Fruit fly (Drosophila melanogaster) whole organism, adult: ENCODE data around the gene toc.
"Not testable (repeated sequence)": the region's sequence is repeated elsewhere in the genome, so short reads cannot be mapped to it uniquely, and the experiment has no call there.

Experiments used
- CG11617 ChIP-seq: fragments of 200-800 bp; sonication (Bioruptor generic); optimal IDR thresholded peaks from 2 replicates; lab custom pipeline; 2017; ENCODE audit warnings: mild to moderate bottlenecking, missing biosample characterization, missing genetic modification reagents, missing genetic modification characterization
- CG12768 ChIP-seq: fragments of 200-800 bp; sonication (Bioruptor generic); optimal IDR thresholded peaks from 2 replicates; lab custom pipeline; 2017; ENCODE audit warnings: missing biosample characterization, missing genetic modification characterization, mild to moderate bottlenecking, moderate library complexity, missing genetic modification reagents
- CG14711 ChIP-seq: fragments of 200-800 bp; sonication (Bioruptor generic); optimal IDR thresholded peaks from 2 replicates; lab custom pipeline; 2018; ENCODE audit warnings: missing biosample characterization, mild to moderate bottlenecking, missing genetic modification characterization, moderate library complexity
- CG1620 ChIP-seq: fragments of 200-800 bp; sonication (Bioruptor generic); optimal IDR thresholded peaks from 2 replicates; lab custom pipeline; 2016; ENCODE audit warnings: missing biosample characterization, missing genetic modification characterization
- CG33017 ChIP-seq: fragments of 200-800 bp; sonication (Bioruptor generic); optimal IDR thresholded peaks from 2 replicates; lab custom pipeline; 2018; ENCODE audit warnings: missing biosample characterization, mild to moderate bottlenecking, missing genetic modification characterization, moderate library complexity
- CG5204 ChIP-seq: fragments of 200-800 bp; sonication (Bioruptor generic); optimal IDR thresholded peaks from 2 replicates; lab custom pipeline; 2016; ENCODE audit warnings: missing biosample characterization, missing genetic modification characterization
- CG7045 ChIP-seq: fragments of 200-800 bp; sonication (Bioruptor generic); optimal IDR thresholded peaks from 2 replicates; lab custom pipeline; 2017; ENCODE audit warnings: missing biosample characterization, mild to moderate bottlenecking, missing genetic modification characterization
- CG7101 ChIP-seq: fragments of 200-800 bp; sonication (Bioruptor generic); optimal IDR thresholded peaks from 2 replicates; lab custom pipeline; 2018; ENCODE audit warnings: missing biosample characterization, mild to moderate bottlenecking, missing genetic modification characterization, moderate library complexity
- Clk ChIP-seq: fragments of 200-800 bp; sonication (Bioruptor generic); optimal IDR thresholded peaks from 2 replicates; lab custom pipeline; 2017; ENCODE audit warnings: missing biosample characterization, missing genetic modification characterization
- Crg-1 ChIP-seq: fragments of 200-800 bp; sonication (Bioruptor generic); optimal IDR thresholded peaks from 2 replicates; lab custom pipeline; 2016; ENCODE audit warnings: missing biosample characterization, missing genetic modification characterization
- Hr96 ChIP-seq: fragments of 200-800 bp; sonication (Bioruptor generic); optimal IDR thresholded peaks from 2 replicates; lab custom pipeline; 2016; ENCODE audit warnings: missing biosample characterization, missing genetic modification characterization
- Mnt ChIP-seq: fragments of 200-800 bp; sonication (Bioruptor generic); optimal IDR thresholded peaks from 2 replicates; lab custom pipeline; 2016; ENCODE audit warnings: missing biosample characterization, mild to moderate bottlenecking, missing genetic modification characterization
- bab1 ChIP-seq: fragments of 200-800 bp; sonication (Bioruptor generic); optimal IDR thresholded peaks from 3 replicates; lab custom pipeline; 2019; ENCODE audit warnings: missing biosample characterization, mild to moderate bottlenecking, missing genetic modification characterization, moderate library complexity
- cic ChIP-seq: fragments of 200-800 bp; sonication (Bioruptor generic); optimal IDR thresholded peaks from 2 replicates; lab custom pipeline; 2017; ENCODE audit warnings: missing biosample characterization, mild to moderate bottlenecking, missing genetic modification characterization, moderate library complexity
- cnc ChIP-seq, 2 experiments: fragments of >200 bp; optimal IDR thresholded peaks; 2 replicates each; lab custom pipeline; 2017
- kay ChIP-seq: fragments of 200-800 bp; sonication (Bioruptor generic); peaks from one replicate; lab custom pipeline; 2016; ENCODE audit warnings: missing biosample characterization, missing genetic modification characterization, borderline replicate concordance
- ovo ChIP-seq: fragments of 200-800 bp; sonication (Bioruptor generic); optimal IDR thresholded peaks from 2 replicates; lab custom pipeline; 2016; ENCODE audit warnings: missing biosample characterization, missing genetic modification characterization
- pad ChIP-seq: fragments of 200-800 bp; sonication (Bioruptor generic); optimal IDR thresholded peaks from 3 replicates; lab custom pipeline; 2017; ENCODE audit warnings: missing biosample characterization, missing genetic modification characterization, mild to moderate bottlenecking, moderate library complexity, missing genetic modification reagents
- tj ChIP-seq: fragments of 200-800 bp; sonication (Bioruptor generic); optimal IDR thresholded peaks from 3 replicates; lab custom pipeline; 2017; ENCODE audit warnings: missing biosample characterization, mild to moderate bottlenecking, missing genetic modification characterization, moderate library complexity
- toe ChIP-seq: fragments of 200-800 bp; sonication (Bioruptor generic); optimal IDR thresholded peaks from 2 replicates; lab custom pipeline; 2016; ENCODE audit warnings: missing biosample characterization, missing genetic modification characterization

Gene toc

DNA sequence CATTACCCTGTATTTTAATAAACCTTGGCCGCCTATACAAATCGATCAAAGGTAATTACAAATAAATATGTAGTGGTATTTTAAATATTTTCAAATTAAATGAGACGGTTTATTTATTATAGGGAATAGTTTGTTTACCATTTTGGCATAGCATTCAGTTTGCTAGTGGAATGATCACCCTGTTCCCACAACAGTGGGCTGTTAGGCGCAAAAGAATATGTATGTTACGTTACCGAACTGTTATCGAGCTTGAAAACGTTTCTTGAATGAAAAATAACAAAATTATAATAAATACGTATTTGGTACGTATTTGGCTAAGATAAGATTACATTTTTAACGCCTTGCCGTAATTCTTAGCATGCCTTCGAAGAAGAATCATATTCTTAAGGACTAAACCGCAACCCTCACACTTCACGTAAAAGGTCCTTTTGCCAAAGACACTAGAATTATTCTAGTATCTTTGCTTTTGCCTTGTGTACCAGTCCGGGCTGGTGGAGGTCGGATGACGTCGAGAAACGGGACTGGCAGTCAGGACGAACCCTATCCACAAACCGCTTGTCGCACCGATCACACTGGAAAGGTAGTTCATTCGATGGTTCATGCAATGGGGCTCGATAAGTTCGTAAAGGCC is 26.5 kb upstream of the toc start, which contains the start of gene CG44002:
Gene CG44002 (minus strand): TSS at position 144 of the 631 bp plus-strand sequence.
- no peak for TF ChIP-seq CG14711 (tag; lab: Kevin White, UChicago)
- TF ChIP-seq tj (GFP tag; lab: Kevin White, UChicago): no peak
- peak; percentile 32 for TF ChIP-seq bab1 (GFP tag; lab: Kevin White, UChicago)
- no peak for TF ChIP-seq ovo (GFP tag; lab: Kevin White, UChicago)
- TF ChIP-seq kay (GFP tag; lab: Kevin White, UChicago): peak; percentile 86
- no peak for TF ChIP-seq CG5204 (GFP tag; lab: Kevin White, UChicago)

DNA sequence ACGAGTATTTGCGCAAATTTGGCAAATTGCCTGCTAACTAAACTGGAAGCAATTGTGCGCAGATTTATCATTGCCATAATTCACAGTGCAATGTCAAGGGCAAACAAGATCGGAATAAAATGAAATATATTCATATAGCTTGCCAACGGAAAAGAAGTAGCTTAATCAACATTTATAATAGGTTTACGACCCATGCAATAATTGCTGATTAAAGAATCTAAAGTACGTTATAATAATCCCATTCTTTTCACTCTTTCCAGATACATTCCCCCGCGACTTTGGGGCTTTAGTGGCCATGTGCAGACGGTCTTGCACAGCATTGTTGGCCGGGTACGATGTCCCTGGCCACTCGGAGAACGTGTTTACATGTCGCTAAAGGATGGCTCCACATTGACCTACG is 22.1 kb upstream of the toc start:
- TF ChIP-seq tj (GFP tag; lab: Kevin White, UChicago): peak; percentile 77
- TF ChIP-seq CG33017 (tag; lab: Kevin White, UChicago): no peak
- TF ChIP-seq CG7101: no peak
- TF ChIP-seq ovo (GFP tag; lab: Kevin White, UChicago): no peak
- TF ChIP-seq CG14711 (tag; lab: Kevin White, UChicago): no peak

DNA sequence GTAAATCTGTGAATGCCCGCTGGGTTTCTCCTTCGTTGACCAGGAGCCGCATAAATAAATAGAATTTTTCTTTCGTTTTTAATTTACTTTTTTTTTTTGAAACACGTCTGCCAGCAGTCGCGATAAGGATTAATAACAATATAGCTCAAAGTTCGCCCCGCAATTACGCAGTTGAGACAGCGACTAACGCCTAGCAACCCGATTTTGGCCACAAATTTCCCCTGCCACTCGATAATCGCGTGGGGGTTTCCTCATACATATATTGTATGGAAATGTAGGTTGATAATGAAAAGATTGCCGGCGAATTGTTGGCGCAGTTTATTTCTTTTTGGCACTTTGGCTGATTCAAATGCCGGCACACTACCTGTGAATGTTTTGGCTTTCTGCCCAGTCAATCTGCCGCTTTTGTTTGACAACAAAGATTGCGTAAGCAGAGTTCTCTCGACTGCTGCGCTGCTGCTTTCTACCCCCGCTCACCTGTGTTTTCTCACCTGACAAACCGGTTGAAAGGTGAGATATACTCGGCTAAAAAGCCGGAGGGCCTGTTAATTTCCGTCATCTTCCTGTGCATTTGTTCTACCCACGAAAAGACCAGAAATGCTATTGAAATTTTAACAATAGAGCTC is 20.5 kb upstream of the toc start:
- TF ChIP-seq Mnt (GFP tag; lab: Kevin White, UChicago) (peak; percentile 18), CG12768 (GFP tag; lab: Kevin White, UChicago) (no peak), cnc (optimal IDR thresholded peaks at IDR 0.05; lab: Kevin White, UChicago) (peak in 1 of 2 experiments; percentile 22), tj (GFP tag; lab: Kevin White, UChicago) (no peak), kay (GFP tag; lab: Kevin White, UChicago) (peak; percentile 80)

DNA sequence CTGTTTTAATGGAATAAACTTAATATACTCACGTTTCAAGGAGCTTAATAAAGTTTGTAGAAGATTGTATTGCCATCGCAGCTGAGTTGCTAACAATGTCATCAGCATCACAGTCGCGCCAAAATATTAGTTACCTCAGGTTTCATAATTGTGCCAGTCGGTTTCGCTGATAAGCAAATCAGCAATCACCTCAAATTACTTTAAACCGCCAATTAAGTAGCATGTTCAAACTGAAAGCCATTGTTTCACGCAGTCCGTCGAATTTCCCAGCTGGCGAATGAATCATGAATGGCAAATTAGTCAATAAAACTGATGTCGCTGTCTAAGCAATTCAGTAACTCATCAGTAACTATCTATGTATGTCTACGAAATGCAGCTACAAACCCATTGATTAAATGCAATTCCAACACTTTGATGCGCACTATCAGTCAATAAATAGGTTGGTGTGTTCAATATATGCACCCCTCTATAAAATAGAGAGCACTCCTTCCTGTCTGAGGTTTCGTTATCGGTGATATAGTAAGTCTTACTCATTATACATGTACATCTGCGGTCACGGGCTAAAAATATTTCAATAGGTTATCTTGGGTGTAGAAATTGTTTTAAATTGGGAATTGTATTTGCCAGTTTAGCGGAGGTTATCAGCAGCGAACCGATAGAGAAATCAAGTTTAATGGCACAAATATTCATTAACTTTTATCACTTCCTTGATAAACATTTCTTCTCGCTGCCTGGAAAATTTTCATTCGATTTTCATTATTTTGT is 19.9 kb upstream of the toc start:
- TF ChIP-seq CG5204 (GFP tag; lab: Kevin White, UChicago): no peak
- peak; percentile 99 for TF ChIP-seq cic (GFP tag; lab: Kevin White, UChicago)
- no peak for TF ChIP-seq Hr96 (GFP tag; lab: Kevin White, UChicago)
- TF ChIP-seq CG7101: peak; percentile 32
- TF ChIP-seq kay (GFP tag; lab: Kevin White, UChicago): peak; percentile 56
- TF ChIP-seq CG11617 (GFP tag; lab: Kevin White, UChicago): no peak
- peak; percentile 83 for TF ChIP-seq tj (GFP tag; lab: Kevin White, UChicago)

DNA sequence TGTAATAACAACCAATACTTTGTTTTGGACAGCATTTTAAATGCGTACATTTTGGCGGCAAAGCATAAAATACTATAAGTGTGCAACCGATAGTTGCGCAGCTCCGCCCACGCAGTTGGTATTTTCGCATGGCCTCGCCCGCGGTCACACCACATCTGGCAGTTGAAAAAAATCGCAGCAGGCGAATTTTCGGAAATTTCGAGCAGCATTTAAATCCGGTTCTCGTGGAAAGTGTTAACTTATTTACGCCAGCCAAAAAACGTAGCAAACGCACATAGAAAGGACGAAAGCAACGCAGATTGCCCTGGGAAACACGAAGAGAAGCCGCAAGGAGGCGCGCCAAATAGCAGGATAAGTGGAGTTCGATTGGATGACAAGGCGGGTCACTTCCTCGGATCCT is 18.9 kb upstream of the toc start, which contains the start of gene Hydr2:
Gene Hydr2 (plus strand): TSS at position 156 of the 400 bp plus-strand sequence.
- TF ChIP-seq Mnt, CG1620, ovo (GFP tag; lab: Kevin White, UChicago): not testable (repeated sequence)

DNA sequence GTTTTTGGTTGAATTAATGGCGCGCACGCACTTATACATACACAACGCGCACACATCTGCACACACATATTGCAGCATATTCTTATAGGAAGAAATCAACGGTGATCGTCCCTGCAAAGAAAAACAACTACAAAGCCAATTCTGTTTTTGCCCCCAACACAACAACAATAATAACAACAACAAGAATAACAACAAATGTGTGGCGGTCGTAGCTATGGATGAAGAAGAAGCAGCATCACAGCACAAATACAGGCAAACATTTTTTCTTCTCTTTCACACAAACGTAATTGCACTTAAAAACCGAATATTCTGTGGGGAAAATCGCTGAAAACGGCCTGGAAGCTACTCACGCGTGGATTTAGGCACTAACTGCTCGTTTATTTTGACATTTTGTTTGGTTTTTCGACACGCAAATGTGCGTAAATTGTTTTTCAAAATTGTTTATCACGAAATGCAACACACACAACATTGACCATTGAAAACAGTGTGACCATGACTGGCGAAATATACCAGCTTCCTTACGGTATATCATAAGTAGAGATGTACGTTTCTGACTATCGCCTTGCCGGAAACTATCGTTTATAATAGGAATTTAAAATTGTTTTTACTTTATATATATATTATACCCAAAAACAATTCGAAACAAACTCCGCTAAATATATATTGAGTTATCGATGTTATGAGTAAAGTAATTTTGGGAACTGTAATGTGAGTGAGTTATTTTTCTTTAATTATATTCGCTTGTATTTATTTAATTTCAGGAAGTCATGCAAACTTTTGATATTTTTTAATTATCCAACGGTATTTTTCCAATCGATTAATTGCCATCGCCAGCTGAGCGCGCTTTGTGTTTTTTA is 14.8 kb upstream of the toc start, which contains the start of the genes Mad and gkt:
Gene Mad (minus strand): TSS at position 500 of the 857 bp plus-strand sequence.
Gene gkt (plus strand): TSS at position 807 of the 857 bp plus-strand sequence.
- TF ChIP-seq pad (GFP tag; lab: Kevin White, UChicago) (peak; percentile 22), bab1 (GFP tag; lab: Kevin White, UChicago) (peak; percentile 2), CG33017 (tag; lab: Kevin White, UChicago) (no peak)

DNA sequence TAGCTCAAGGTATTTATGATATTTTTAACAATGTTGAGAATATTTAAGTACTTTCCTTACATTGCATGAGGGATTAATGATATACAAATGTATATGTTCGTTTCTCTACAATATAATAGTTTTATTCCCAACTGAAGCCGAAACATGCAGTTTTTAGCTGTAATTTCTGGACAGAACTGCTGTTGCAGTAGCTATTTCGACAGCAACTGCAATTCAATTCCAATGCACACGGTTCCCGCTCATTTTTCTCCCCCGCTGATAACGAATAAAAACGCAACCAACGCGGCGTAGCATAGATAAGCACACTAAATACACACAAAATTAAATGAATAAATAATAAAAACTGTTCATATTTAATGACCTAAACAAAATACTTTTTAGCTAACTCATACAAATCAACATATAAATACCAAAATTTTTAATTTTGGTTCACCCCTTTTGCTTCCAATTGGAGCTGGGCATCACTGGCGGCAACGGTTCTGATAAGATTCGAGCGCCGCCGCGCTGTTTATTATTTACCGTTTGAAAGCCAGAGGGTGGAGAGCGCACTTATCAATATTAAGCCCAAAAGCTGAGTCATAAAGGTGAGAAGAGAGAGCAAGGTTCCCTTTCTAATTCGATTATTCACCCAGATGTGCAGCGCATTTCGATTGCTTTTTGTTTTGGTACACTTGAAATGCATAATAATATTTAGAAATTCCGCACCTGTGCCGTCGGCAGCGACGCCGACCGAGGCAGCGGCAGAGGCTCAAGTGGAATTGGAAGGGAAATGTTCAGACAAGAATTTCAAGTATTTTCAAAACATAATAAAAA is 13.9 kb upstream of the toc start:
- TF ChIP-seq Clk: no peak
- no peak for TF ChIP-seq cnc (optimal IDR thresholded peaks at IDR 0.05; lab: Kevin White, UChicago)
- TF ChIP-seq Hr96 (GFP tag; lab: Kevin White, UChicago): peak; percentile 15
- TF ChIP-seq CG5204 (GFP tag; lab: Kevin White, UChicago): peak; percentile 49
- no peak for TF ChIP-seq bab1 (GFP tag; lab: Kevin White, UChicago)
- TF ChIP-seq CG12768 (GFP tag; lab: Kevin White, UChicago): peak; percentile 21
- peak; percentile 53 for TF ChIP-seq CG11617 (GFP tag; lab: Kevin White, UChicago)
- no peak for TF ChIP-seq tj (GFP tag; lab: Kevin White, UChicago)
- TF ChIP-seq cic (GFP tag; lab: Kevin White, UChicago): peak; percentile 64
- no peak for TF ChIP-seq Crg-1
- TF ChIP-seq CG33017 (tag; lab: Kevin White, UChicago): no peak
- peak; percentile 4 for TF ChIP-seq CG1620 (GFP tag; lab: Kevin White, UChicago)
- peak; percentile 1 for TF ChIP-seq Mnt (GFP tag; lab: Kevin White, UChicago)
- TF ChIP-seq ovo (GFP tag; lab: Kevin White, UChicago): peak; percentile 94
- peak; percentile 4 for TF ChIP-seq CG7045 (GFP tag; lab: Kevin White, UChicago)
- peak; percentile 30 for TF ChIP-seq pad (GFP tag; lab: Kevin White, UChicago)
- TF ChIP-seq CG7101: peak; percentile 75
- TF ChIP-seq kay (GFP tag; lab: Kevin White, UChicago): peak; percentile 99
- TF ChIP-seq toe (GFP tag; lab: Kevin White, UChicago): peak; percentile 26
- no peak for TF ChIP-seq CG14711 (tag; lab: Kevin White, UChicago)
